Worm (Caenorhabditis elegans) whole organism, late embryonic: ENCODE results near the gene cal-2.
A peak's percentile ranks its signal among the peaks of the same experiment; 100 is the strongest.

Experiments used
- C08G9.2 ChIP-seq: sonication (generic microtip); optimal IDR thresholded peaks from 2 replicates; lab custom pipeline; 2016; ENCODE audit warnings: mild to moderate bottlenecking, missing genetic modification characterization, moderate library complexity, missing compliant biosample characterization
- K09A11.1 ChIP-seq: sonication (generic microtip); optimal IDR thresholded peaks from 2 replicates; lab custom pipeline; 2017; ENCODE audit warnings: antibody characterized with exemption, mild to moderate bottlenecking, missing genetic modification characterization, missing compliant biosample characterization; ENCODE audit not compliant: insufficient read depth
- T23F11.4 ChIP-seq: fragments of 200-800 bp; sonication (Bioruptor generic); optimal IDR thresholded peaks from 2 replicates; lab custom pipeline; 2018; ENCODE audit warnings: mild to moderate bottlenecking, missing genetic modification characterization, missing compliant biosample characterization
- Y22D7AL.16 ChIP-seq: sonication (generic microtip); optimal IDR thresholded peaks from 2 replicates; lab custom pipeline; 2016; ENCODE audit warnings: missing genetic modification characterization, missing compliant biosample characterization
- ceh-18 ChIP-seq: sonication (generic microtip); optimal IDR thresholded peaks from 2 replicates; lab custom pipeline; 2016; ENCODE audit warnings: missing genetic modification characterization, missing compliant biosample characterization
- ceh-24 ChIP-seq: sonication (generic microtip); optimal IDR thresholded peaks from 2 replicates; lab custom pipeline; 2016; ENCODE audit warnings: mild to moderate bottlenecking, missing genetic modification characterization, missing compliant biosample characterization
- ceh-30 ChIP-seq: fragments of 150-350 bp; optimal IDR thresholded peaks from 2 replicates; lab custom pipeline; 2014; ENCODE audit warnings: missing biosample characterization, missing genetic modification characterization
- ceh-31 ChIP-seq: sonication (generic microtip); optimal IDR thresholded peaks from 2 replicates; lab custom pipeline; 2016; ENCODE audit warnings: missing genetic modification characterization, missing compliant biosample characterization
- ceh-34 ChIP-seq: sonication (generic microtip); optimal IDR thresholded peaks from 2 replicates; lab custom pipeline; 2016; ENCODE audit warnings: mild to moderate bottlenecking, missing genetic modification characterization, missing compliant biosample characterization
- ceh-45 ChIP-seq: fragments of 200-800 bp; sonication (Bioruptor generic); IDR thresholded peaks from 2 replicates; pipeline ENCODE4 v1.3.6; 2022; ENCODE audit warnings: missing genetic modification reagents, missing genetic modification characterization, missing compliant biosample characterization
- ceh-6 ChIP-seq: fragments of 200-800 bp; sonication (Bioruptor generic); optimal IDR thresholded peaks from 2 replicates; lab custom pipeline; 2018; ENCODE audit warnings: mild to moderate bottlenecking, missing genetic modification characterization, missing compliant biosample characterization
- elt-2 ChIP-seq: sonication (generic microtip); optimal IDR thresholded peaks from 2 replicates; lab custom pipeline; 2016; ENCODE audit warnings: missing genetic modification reagents, missing genetic modification characterization, missing compliant biosample characterization
- ets-4 ChIP-seq: sonication (generic microtip); optimal IDR thresholded peaks from 2 replicates; lab custom pipeline; 2016; ENCODE audit warnings: missing genetic modification characterization, missing compliant biosample characterization
- fax-1 ChIP-seq: sonication (generic microtip); optimal IDR thresholded peaks from 2 replicates; lab custom pipeline; 2016; ENCODE audit warnings: missing genotype, missing genetic modification characterization, missing compliant biosample characterization
- fkh-10 ChIP-seq: fragments of 150-350 bp; optimal IDR thresholded peaks from 2 replicates; lab custom pipeline; 2014; ENCODE audit warnings: missing biosample characterization, missing genetic modification reagents, missing genetic modification characterization
- fkh-6 ChIP-seq: sonication (generic microtip); optimal IDR thresholded peaks from 2 replicates; lab custom pipeline; 2016; ENCODE audit warnings: missing genetic modification characterization, missing compliant biosample characterization
- hlh-13 ChIP-seq: fragments of 200-800 bp; sonication (Bioruptor generic); optimal IDR thresholded peaks from 2 replicates; lab custom pipeline; 2018; ENCODE audit warnings: mild to moderate bottlenecking, missing genetic modification characterization, missing compliant biosample characterization
- hlh-30 ChIP-seq: sonication (generic microtip); optimal IDR thresholded peaks from 2 replicates; lab custom pipeline; 2017; ENCODE audit warnings: antibody characterized with exemption, missing genetic modification characterization, missing compliant biosample characterization; ENCODE audit not compliant: insufficient read depth
- hlh-6 ChIP-seq: sonication (generic microtip); optimal IDR thresholded peaks from 2 replicates; lab custom pipeline; 2016; ENCODE audit warnings: missing genotype, missing genetic modification characterization, missing compliant biosample characterization
- lim-6 ChIP-seq: sonication (generic microtip); optimal IDR thresholded peaks from 2 replicates; lab custom pipeline; 2016; ENCODE audit warnings: missing genetic modification characterization, missing compliant biosample characterization
- madf-2 ChIP-seq: sonication (generic microtip); optimal IDR thresholded peaks from 2 replicates; lab custom pipeline; 2017; ENCODE audit warnings: missing genetic modification characterization, missing compliant biosample characterization
- mec-3 ChIP-seq: sonication (generic microtip); optimal IDR thresholded peaks from 2 replicates; lab custom pipeline; 2016; ENCODE audit warnings: borderline replicate concordance, missing genetic modification characterization, missing compliant biosample characterization
- odd-2 ChIP-seq: sonication (generic microtip); optimal IDR thresholded peaks from 2 replicates; lab custom pipeline; 2017; ENCODE audit warnings: antibody characterized with exemption, mild to moderate bottlenecking, missing genetic modification characterization, missing compliant biosample characterization
- pag-3 ChIP-seq: sonication (generic microtip); optimal IDR thresholded peaks from 2 replicates; lab custom pipeline; 2016; ENCODE audit warnings: missing compliant biosample characterization, missing genetic modification characterization, borderline replicate concordance
- pat-9 ChIP-seq: fragments of 200-800 bp; sonication (Bioruptor generic); optimal IDR thresholded peaks from 2 replicates; lab custom pipeline; 2018; ENCODE audit warnings: mild to moderate bottlenecking, missing genetic modification characterization, moderate library complexity, missing compliant biosample characterization
- pha-2 ChIP-seq: sonication (generic microtip); optimal IDR thresholded peaks from 2 replicates; lab custom pipeline; 2017; ENCODE audit warnings: mild to moderate bottlenecking, missing genetic modification characterization, missing compliant biosample characterization
- pha-4 ChIP-seq: fragments of 150-350 bp; optimal IDR thresholded peaks from 2 replicates; lab custom pipeline; 2018; ENCODE audit warnings: missing biosample characterization, missing genetic modification reagents, missing genetic modification characterization
- pqm-1 ChIP-seq: sonication (generic microtip); optimal IDR thresholded peaks from 2 replicates; lab custom pipeline; 2016; ENCODE audit warnings: missing genetic modification characterization, missing compliant biosample characterization
- rnt-1 ChIP-seq: sonication (generic microtip); optimal IDR thresholded peaks from 2 replicates; lab custom pipeline; 2016; ENCODE audit warnings: missing genetic modification characterization, missing compliant biosample characterization
- sox-2 ChIP-seq: fragments of 200-800 bp; sonication (Bioruptor generic); IDR thresholded peaks from 2 replicates; pipeline ENCODE4 v1.3.6; 2022; ENCODE audit warnings: missing genetic modification reagents, missing genetic modification characterization, missing compliant biosample characterization
- syd-9 ChIP-seq: sonication (generic microtip); optimal IDR thresholded peaks from 2 replicates; lab custom pipeline; 2016; ENCODE audit warnings: mild to moderate bottlenecking, missing genetic modification characterization, moderate library complexity, missing compliant biosample characterization
- tbx-7 ChIP-seq: sonication (generic microtip); optimal IDR thresholded peaks from 2 replicates; lab custom pipeline; 2016; ENCODE audit warnings: missing genotype, missing genetic modification characterization, missing compliant biosample characterization
- ttx-3 ChIP-seq: sonication (generic microtip); optimal IDR thresholded peaks from 2 replicates; lab custom pipeline; 2016; ENCODE audit warnings: missing genetic modification reagents, missing genetic modification characterization, missing compliant biosample characterization
- unc-3 ChIP-seq, 2 experiments: fragments of 200-800 bp in 1 of 2; sonication (Bioruptor generic) in 1 of 2; sonication (generic microtip) in 1 of 2; conservative IDR thresholded peaks in 1 of 2; optimal IDR thresholded peaks in 1 of 2; 2 replicates each; pipeline versions ENCODE4 v1.3.6 to Lab custom; 2016 to 2022; ENCODE audit warnings: missing compliant biosample characterization in 2 of 2, missing genetic modification characterization in 2 of 2, missing genetic modification reagents in 1 of 2
- unc-42 ChIP-seq: sonication (generic microtip); optimal IDR thresholded peaks from 2 replicates; lab custom pipeline; 2016; ENCODE audit warnings: missing genotype, missing genetic modification characterization, missing compliant biosample characterization
- unc-55 ChIP-seq: sonication (generic microtip); optimal IDR thresholded peaks from 2 replicates; lab custom pipeline; 2017; ENCODE audit warnings: missing biosample characterization, missing genetic modification reagents, missing genetic modification characterization
- unc-86 ChIP-seq: sonication (generic microtip); optimal IDR thresholded peaks from 2 replicates; lab custom pipeline; 2016; ENCODE audit warnings: missing genetic modification characterization, missing compliant biosample characterization
- zip-5 ChIP-seq: sonication (generic microtip); optimal IDR thresholded peaks from 2 replicates; lab custom pipeline; 2016; ENCODE audit warnings: missing genetic modification characterization, missing compliant biosample characterization
- ztf-16 ChIP-seq: sonication (generic microtip); optimal IDR thresholded peaks from 2 replicates; lab custom pipeline; 2017; ENCODE audit warnings: missing genetic modification characterization, missing compliant biosample characterization

The cal-2 gene

ce11 chrII:8933693-8934432 lies 26.7 kb upstream of the cal-2 start, which contains the start of gene T21B10.3:
T21B10.3 (plus strand) TSS chrII:8934382.
- TF ChIP-seq ets-4 (tag; lab: Kevin White, UChicago), result no peak
- TF ChIP-seq K09A11.1 (tag; lab: Kevin White, UChicago), result no peak
- TF ChIP-seq pha-4 (tag; lab: Kevin White, UChicago), result no peak
- no peak for TF ChIP-seq pag-3 (tag; lab: Kevin White, UChicago)
- no peak for TF ChIP-seq ceh-45

- TF ChIP-seq ceh-45 (no peak), Y22D7AL.16 (no peak), hlh-6 (tag; lab: Kevin White, UChicago) (no peak), pqm-1 (no peak), ceh-6 (GFP tag; lab: Kevin White, UChicago) (no peak), zip-5 (no peak), ceh-34 (tag; lab: Kevin White, UChicago) (no peak), ceh-24 (tag; lab: Kevin White, UChicago) (no peak), ztf-16 (tag; lab: Kevin White, UChicago) (no peak), hlh-13 (GFP tag; lab: Kevin White, UChicago) (no peak), elt-2 (no peak), T23F11.4 (no peak), rnt-1 (tag; lab: Kevin White, UChicago) (no peak), C08G9.2 (tag; lab: Kevin White, UChicago) (no peak), unc-86 (tag; lab: Kevin White, UChicago) (no peak), pha-4 (tag; lab: Kevin White, UChicago) (no peak), ceh-30 (tag; lab: Kevin White, UChicago) (no peak), lim-6 (tag; lab: Kevin White, UChicago) (no peak)
Observed at ce11 chrII:8938907-8939622, 21.4 kb upstream of the cal-2 start.

DNA sequence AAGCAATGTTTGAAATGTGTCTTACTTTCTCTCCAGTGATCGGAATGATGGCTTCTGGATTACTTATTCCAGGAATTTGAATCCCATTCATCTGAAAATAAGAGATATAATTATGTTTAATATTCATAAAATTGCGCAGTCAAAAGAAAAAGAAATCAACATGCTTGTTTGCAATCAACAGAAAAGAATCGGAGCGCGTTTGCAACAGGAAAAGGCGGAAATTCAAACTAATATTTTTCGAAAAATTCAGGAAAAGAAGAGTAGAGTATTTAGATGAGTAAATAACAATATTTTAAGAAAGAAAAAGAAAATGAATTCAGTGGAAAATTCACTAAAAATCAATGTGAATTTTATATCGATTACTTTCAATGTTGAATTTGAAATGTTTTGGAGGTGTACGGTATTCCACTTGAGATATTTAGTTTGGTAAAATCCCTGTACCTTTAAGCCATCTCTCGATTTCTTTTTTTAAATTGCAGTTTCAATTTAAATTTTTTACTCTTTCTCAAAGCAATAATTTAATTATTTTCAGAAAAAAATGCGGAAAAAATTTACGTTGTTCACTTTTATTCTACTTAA lies 20.1 kb upstream of the cal-2 start, which contains the start of the genes set-17 and T21B10.4:
Gene set-17 (minus strand): TSS at position 127 of the 579 bp plus-strand sequence.
Gene T21B10.4 (plus strand): TSS at position 533 of the 579 bp plus-strand sequence.
- TF ChIP-seq lim-6 (tag; lab: Kevin White, UChicago), result no peak
- TF ChIP-seq ttx-3 (tag; lab: Kevin White, UChicago), result no peak
- no peak for TF ChIP-seq sox-2 (GFP tag; lab: Robert Waterston, UW)
- TF ChIP-seq pqm-1, result no peak
- no peak for TF ChIP-seq unc-3 (GFP tag; conservative IDR thresholded peaks at IDR 0.05; lab: Robert Waterston, UW)
- no peak for TF ChIP-seq unc-3 (tag; optimal IDR thresholded peaks at IDR 0.05; lab: Kevin White, UChicago)
- TF ChIP-seq fkh-6 (tag; lab: Kevin White, UChicago), result no peak
- no peak for TF ChIP-seq ets-4 (tag; lab: Kevin White, UChicago)

DNA sequence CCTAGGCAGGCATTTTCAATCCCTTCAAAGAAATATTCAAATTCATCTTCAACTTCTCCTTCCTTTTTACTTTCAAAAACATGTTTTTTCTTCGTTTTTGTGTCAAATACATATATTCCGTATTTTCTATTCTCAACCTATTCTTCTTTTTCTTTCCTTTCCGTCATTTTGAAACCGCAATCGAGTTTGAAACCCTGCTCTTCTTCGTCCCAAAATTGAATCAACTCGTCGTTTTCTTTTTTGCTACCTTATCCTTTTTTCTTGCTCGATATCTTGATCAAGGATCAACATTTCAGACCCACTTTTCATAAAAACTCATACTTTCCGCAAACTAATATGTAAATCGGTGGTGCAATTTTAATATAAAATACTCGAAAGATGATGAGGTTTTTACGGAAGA lies 15.3 kb upstream of the cal-2 start:
- TF ChIP-seq pha-4 (tag; lab: Kevin White, UChicago) (no peak), odd-2 (tag; lab: Kevin White, UChicago) (no peak), unc-42 (tag; lab: Kevin White, UChicago) (peak; percentile 82), ets-4 (tag; lab: Kevin White, UChicago) (no peak), fkh-10 (GFP tag; lab: Kevin White, UChicago) (no peak), ceh-30 (tag; lab: Kevin White, UChicago) (no peak), madf-2 (tag; lab: Kevin White, UChicago) (no peak)
- TF ChIP-seq, all 69 proteins: peak for 1

DNA sequence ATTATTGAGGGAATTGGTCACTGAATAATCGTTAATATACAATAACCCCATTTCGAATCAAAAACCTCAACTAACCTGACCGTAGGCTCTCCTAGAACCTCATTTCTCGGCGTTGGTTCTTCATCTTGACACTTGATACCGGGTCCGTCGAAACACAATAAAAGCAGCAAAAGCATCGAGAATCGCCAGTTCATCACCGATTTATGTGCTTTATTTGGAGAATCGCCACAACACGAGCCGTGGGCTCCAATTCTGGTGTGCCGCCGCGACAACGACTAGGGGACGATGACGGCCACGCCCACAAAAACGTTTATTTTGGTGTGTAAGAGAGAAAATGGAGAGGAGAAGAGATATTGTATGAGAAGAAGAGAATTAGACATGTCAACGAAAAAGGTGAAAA lies 13.1 kb upstream of the cal-2 start, which contains the start of gene cutl-15:
Gene cutl-15 (minus strand): TSS at position 298 of the 400 bp plus-strand sequence.
- no peak for TF ChIP-seq unc-42 (tag; lab: Kevin White, UChicago)
- no peak for TF ChIP-seq mec-3 (tag; lab: Kevin White, UChicago)
- TF ChIP-seq sox-2 (GFP tag; lab: Robert Waterston, UW), result no peak
- no peak for TF ChIP-seq K09A11.1 (tag; lab: Kevin White, UChicago)
- no peak for TF ChIP-seq tbx-7 (tag; lab: Kevin White, UChicago)
- TF ChIP-seq pag-3 (tag; lab: Kevin White, UChicago), result no peak
- TF ChIP-seq unc-55 (GFP tag; lab: Kevin White, UChicago), result no peak
- no peak for TF ChIP-seq fkh-10 (GFP tag; lab: Kevin White, UChicago)
- no peak for TF ChIP-seq syd-9 (tag; lab: Kevin White, UChicago)
- TF ChIP-seq rnt-1 (tag; lab: Kevin White, UChicago), result no peak
- TF ChIP-seq pqm-1, result no peak
- TF ChIP-seq ceh-18 (tag; lab: Kevin White, UChicago), result no peak
- TF ChIP-seq pat-9 (tag; lab: Kevin White, UChicago), result no peak
- TF ChIP-seq hlh-30 (tag; lab: Kevin White, UChicago), result no peak
- TF ChIP-seq pha-2 (tag; lab: Kevin White, UChicago), result no peak
- no peak for TF ChIP-seq fax-1 (tag; lab: Kevin White, UChicago)
- TF ChIP-seq ceh-31, result no peak
